In genomic region chr3L:12271195-12271618, dm6 we compare ENCODE assay signal across 1 fruit fly cellular context.
TF ChIP-seq lines count a peak whose summit lies in the region.

TSS of gene Pbgs (minus strand) at chr3L:12271345.

TF ChIP-seq in whole organism, embryonic, 481 proteins besides CTCF, POLR2A, EP300 and RAD21 (continued from another document and continues in another):
- TF ChIP-seq CG4404 (GFP tag; IDR thresholded peaks at IDR 0.05; lab: Robert Waterston, UW) (no peak), Gug (GFP tag; IDR thresholded peaks at IDR 0.05; lab: Robert Waterston, UW) (no peak), dysf (GFP tag; IDR thresholded peaks at IDR 0.05; lab: Robert Waterston, UW) (peak; percentile 55; the same call in 2 of the 3 replicates), CG10431 (GFP tag; optimal IDR thresholded peaks at IDR 0.05; lab: Kevin White, UChicago) (no peak), Oli (tag; optimal IDR thresholded peaks at IDR 0.05; lab: Kevin White, UChicago) (no peak), CG17802 (tag; optimal IDR thresholded peaks at IDR 0.05; lab: Kevin White, UChicago) (no peak), CG12104 (GFP tag; optimal IDR thresholded peaks at IDR 0.05; lab: Kevin White, UChicago) (no peak), Spps (tag; optimal IDR thresholded peaks at IDR 0.05; lab: Kevin White, UChicago) (peak; percentile 60), bigmax (GFP tag; optimal IDR thresholded peaks at IDR 0.05; lab: Kevin White, UChicago) (no peak), CG3847 (GFP tag; IDR thresholded peaks at IDR 0.05; lab: Robert Waterston, UW) (no peak), ase (GFP tag; IDR thresholded peaks at IDR 0.05; lab: Robert Waterston, UW) (no peak), CG15479 (GFP tag; optimal IDR thresholded peaks at IDR 0.05; lab: Kevin White, UChicago) (no peak), Elba2 (GFP tag; optimal IDR thresholded peaks at IDR 0.05; lab: Kevin White, UChicago) (no peak), row (GFP tag; IDR thresholded peaks at IDR 0.05; lab: Robert Waterston, UW) (peak; percentile 75), CG8281 (tag; optimal IDR thresholded peaks at IDR 0.05; lab: Kevin White, UChicago) (no peak), CG15601 (tag; optimal IDR thresholded peaks at IDR 0.05; lab: Kevin White, UChicago) (peak; percentile 10), CG5245 (GFP tag; optimal IDR thresholded peaks at IDR 0.05; lab: Kevin White, UChicago) (no peak), Hand (GFP tag; optimal IDR thresholded peaks at IDR 0.05; lab: Kevin White, UChicago) (no peak), CG10979 (tag; optimal IDR thresholded peaks at IDR 0.05; lab: Kevin White, UChicago) (peak; percentile 36), CG9817 (tag; optimal IDR thresholded peaks at IDR 0.05; lab: Kevin White, UChicago) (peak; percentile 21), Scr (GFP tag; IDR thresholded peaks at IDR 0.05; lab: Robert Waterston, UW; ENCODE audit: partially characterized antibody) (no peak), CG1233 (GFP tag; optimal IDR thresholded peaks at IDR 0.05; lab: Kevin White, UChicago) (peak; percentile 44), Meics (GFP tag; optimal IDR thresholded peaks at IDR 0.05; lab: Kevin White, UChicago) (peak; percentile 57), MTF-1 (GFP tag; optimal IDR thresholded peaks at IDR 0.05; lab: Kevin White, UChicago; ENCODE audit: borderline replicate concordance) (peak; percentile 33), ac (GFP tag; optimal IDR thresholded peaks at IDR 0.05; lab: Kevin White, UChicago) (no peak), hbn (GFP tag; IDR thresholded peaks at IDR 0.05; lab: Robert Waterston, UW; ENCODE audit: partially characterized antibody) (no peak), CG12659 (GFP tag; optimal IDR thresholded peaks at IDR 0.05; lab: Kevin White, UChicago) (peak; percentile 23), sc (optimal IDR thresholded peaks at IDR 0.05; lab: Kevin White, UChicago) (no peak), sc (GFP tag; optimal IDR thresholded peaks at IDR 0.05; lab: Kevin White, UChicago) (no peak), CG1832 (GFP tag; optimal IDR thresholded peaks at IDR 0.05; lab: Kevin White, UChicago) (no peak), run (tag; optimal IDR thresholded peaks at IDR 0.05; lab: Kevin White, UChicago) (no peak), CG17568 (GFP tag; optimal IDR thresholded peaks at IDR 0.05; lab: Kevin White, UChicago) (peak; percentile 97), CG8089 (GFP tag; optimal IDR thresholded peaks at IDR 0.05; lab: Kevin White, UChicago) (no peak), yki (optimal IDR thresholded peaks at IDR 0.05; lab: Kevin White, UChicago) (no peak), CG11504 (tag; optimal IDR thresholded peaks at IDR 0.05; lab: Kevin White, UChicago) (peak; percentile 78), peb (GFP tag; IDR thresholded peaks at IDR 0.05; lab: Robert Waterston, UW) (no peak), CG3726 (GFP tag; IDR thresholded peaks at IDR 0.05; lab: Robert Waterston, UW) (no peak), Hsf (GFP tag; optimal IDR thresholded peaks at IDR 0.05; lab: Kevin White, UChicago) (no peak), CG3281 (GFP tag; optimal IDR thresholded peaks at IDR 0.05; lab: Kevin White, UChicago) (peak; percentile 35), p53 (GFP tag; optimal IDR thresholded peaks at IDR 0.05; lab: Kevin White, UChicago) (no peak), otp (GFP tag; IDR thresholded peaks at IDR 0.05; lab: Robert Waterston, UW) (no peak), PHDP (tag; optimal IDR thresholded peaks at IDR 0.05; lab: Kevin White, UChicago) (peak; percentile 27), HLH3B (GFP tag; IDR thresholded peaks at IDR 0.05; lab: Robert Waterston, UW) (no peak; the same call in 1 of the 2 replicates), Fer1 (GFP tag; optimal IDR thresholded peaks at IDR 0.05; lab: Kevin White, UChicago) (peak; percentile 69), phol (tag; optimal IDR thresholded peaks at IDR 0.05; lab: Kevin White, UChicago) (peak; percentile 66), CG3065 (GFP tag; optimal IDR thresholded peaks at IDR 0.05; lab: Kevin White, UChicago) (no peak), da (GFP tag; optimal IDR thresholded peaks at IDR 0.05; lab: Kevin White, UChicago) (no peak), Taf1 (GFP tag; IDR thresholded peaks at IDR 0.05; lab: Robert Waterston, UW) (no peak), fd3F (GFP tag; optimal IDR thresholded peaks at IDR 0.05; lab: Kevin White, UChicago) (no peak), tup (GFP tag; optimal IDR thresholded peaks at IDR 0.05; lab: Kevin White, UChicago) (no peak), CG7987 (GFP tag; optimal IDR thresholded peaks at IDR 0.05; lab: Kevin White, UChicago) (peak; percentile 2), exex (tag; optimal IDR thresholded peaks at IDR 0.05; lab: Kevin White, UChicago) (peak; percentile 37), CG12769 (tag; optimal IDR thresholded peaks at IDR 0.05; lab: Kevin White, UChicago) (no peak), scrt (GFP tag; optimal IDR thresholded peaks at IDR 0.05; lab: Kevin White, UChicago) (peak; percentile 68), CG3163 (GFP tag; optimal IDR thresholded peaks at IDR 0.05; lab: Kevin White, UChicago) (no peak), vfl (GFP tag; optimal IDR thresholded peaks at IDR 0.05; lab: Kevin White, UChicago) (no peak), CG6683 (GFP tag; optimal IDR thresholded peaks at IDR 0.05; lab: Kevin White, UChicago) (no peak), CG11398 (GFP tag; optimal IDR thresholded peaks at IDR 0.05; lab: Kevin White, UChicago) (no peak), CG8478 (optimal IDR thresholded peaks at IDR 0.05; lab: Kevin White, UChicago) (no peak), bcd (GFP tag; optimal IDR thresholded peaks at IDR 0.05; lab: Kevin White, UChicago) (no peak), slbo (GFP tag; IDR thresholded peaks at IDR 0.05; lab: Robert Waterston, UW) (peak; percentile 26), stwl (tag; optimal IDR thresholded peaks at IDR 0.05; lab: Kevin White, UChicago) (peak; percentile 29), gce (GFP tag; IDR thresholded peaks at IDR 0.05; lab: Robert Waterston, UW) (peak; percentile 69; the same call in 2 of the 3 replicates), kah (GFP tag; optimal IDR thresholded peaks at IDR 0.05; lab: Kevin White, UChicago) (peak; percentile 38), dmrt11E (tag; optimal IDR thresholded peaks at IDR 0.05; lab: Kevin White, UChicago) (peak; percentile 24), psq (GFP tag; optimal IDR thresholded peaks at IDR 0.05; lab: Kevin White, UChicago) (no peak), lbe (GFP tag; optimal IDR thresholded peaks at IDR 0.05; lab: Kevin White, UChicago) (peak; percentile 38), CG2202 (tag; optimal IDR thresholded peaks at IDR 0.05; lab: Kevin White, UChicago) (no peak), chinmo (GFP tag; IDR thresholded peaks at IDR 0.05; lab: Robert Waterston, UW; ENCODE audit: partially characterized antibody) (no peak), CG3407 (GFP tag; optimal IDR thresholded peaks at IDR 0.05; lab: Kevin White, UChicago) (no peak), CG14965 (GFP tag; optimal IDR thresholded peaks at IDR 0.05; lab: Kevin White, UChicago; ENCODE audit: borderline replicate concordance) (no peak), CG15696 (tag; optimal IDR thresholded peaks at IDR 0.05; lab: Kevin White, UChicago) (peak; percentile 58), Sry-δ (GFP tag; optimal IDR thresholded peaks at IDR 0.05; lab: Kevin White, UChicago) (no peak), Hr51 (GFP tag; optimal IDR thresholded peaks at IDR 0.05; lab: Kevin White, UChicago) (peak in 1 of 2 experiments; percentile 29), BtbVII (GFP tag; optimal IDR thresholded peaks at IDR 0.05; lab: Kevin White, UChicago) (peak; percentile 53), mld (GFP tag; IDR thresholded peaks at IDR 0.05; lab: Robert Waterston, UW; ENCODE audit: partially characterized antibody) (no peak), CG6854 (GFP tag; optimal IDR thresholded peaks at IDR 0.05; lab: Kevin White, UChicago) (no peak), wek (GFP tag; optimal IDR thresholded peaks at IDR 0.05; lab: Kevin White, UChicago) (no peak), Ptx1 (GFP tag; IDR thresholded peaks at IDR 0.05; lab: Robert Waterston, UW) (no peak), Nf-YC (tag; optimal IDR thresholded peaks at IDR 0.05; lab: Kevin White, UChicago) (peak; percentile 73), twi (tag; optimal IDR thresholded peaks at IDR 0.05; lab: Kevin White, UChicago) (no peak), prd (optimal IDR thresholded peaks at IDR 0.05; lab: Kevin White, UChicago) (no peak), prd (GFP tag; IDR thresholded peaks at IDR 0.05; lab: Robert Waterston, UW) (peak; percentile 50; the same call in 1 of the 3 replicates), CG17361 (GFP tag; IDR thresholded peaks at IDR 0.05; lab: Robert Waterston, UW) (peak; percentile 76), Dip2 (GFP tag; IDR thresholded peaks at IDR 0.05; lab: Robert Waterston, UW) (no peak), tgo (GFP tag; IDR thresholded peaks at IDR 0.05; lab: Robert Waterston, UW) (peak; percentile 34; the same call in 1 of the 3 replicates), CG8924 (tag; optimal IDR thresholded peaks at IDR 0.05; lab: Kevin White, UChicago) (peak; percentile 76), CG32532 (GFP tag; IDR thresholded peaks at IDR 0.05; lab: Robert Waterston, UW) (peak; percentile 64), chif (GFP tag; optimal IDR thresholded peaks at IDR 0.05; lab: Kevin White, UChicago) (no peak), CG6813 (GFP tag; optimal IDR thresholded peaks at IDR 0.05; lab: Kevin White, UChicago) (peak; percentile 62), CG9609 (GFP tag; optimal IDR thresholded peaks at IDR 0.05; lab: Kevin White, UChicago) (no peak), CG10209 (GFP tag; optimal IDR thresholded peaks at IDR 0.05; lab: Kevin White, UChicago) (peak; percentile 7), Sry-β (GFP tag; optimal IDR thresholded peaks at IDR 0.05; lab: Kevin White, UChicago) (no peak), gem (tag; optimal IDR thresholded peaks at IDR 0.05; lab: Kevin White, UChicago) (peak; percentile 64), Doc3 (GFP tag; IDR thresholded peaks at IDR 0.05; lab: Robert Waterston, UW; ENCODE audit: partially characterized antibody) (no peak), Side (GFP tag; optimal IDR thresholded peaks at IDR 0.05; lab: Kevin White, UChicago) (no peak), sd (tag; optimal IDR thresholded peaks at IDR 0.05; lab: Kevin White, UChicago) (no peak), Doc2 (GFP tag; IDR thresholded peaks at IDR 0.05; lab: Robert Waterston, UW) (no peak), CG32772 (GFP tag; IDR thresholded peaks at IDR 0.05; lab: Robert Waterston, UW) (no peak), D (optimal IDR thresholded peaks at IDR 0.05; lab: Kevin White, UChicago) (no peak), D (GFP tag; optimal IDR thresholded peaks at IDR 0.05; lab: Kevin White, UChicago) (no peak), C15 (GFP tag; IDR thresholded peaks at IDR 0.05; lab: Robert Waterston, UW) (no peak), CG7357 (GFP tag; IDR thresholded peaks at IDR 0.05; lab: Robert Waterston, UW) (no peak), tio (GFP tag; optimal IDR thresholded peaks at IDR 0.05; lab: Kevin White, UChicago) (no peak), Dll (GFP tag; IDR thresholded peaks at IDR 0.05; lab: Robert Waterston, UW; ENCODE audit: partially characterized antibody) (no peak), CG10366 (GFP tag; IDR thresholded peaks at IDR 0.05; lab: Robert Waterston, UW) (0 out of 2 replicates have a peak, but pooled peaks have one; percentile 7), CG11723 (GFP tag; optimal IDR thresholded peaks at IDR 0.05; lab: Kevin White, UChicago) (no peak), Opbp (GFP tag; IDR thresholded peaks at IDR 0.05; lab: Robert Waterston, UW; ENCODE audit: partially characterized antibody) (peak; percentile 37; the same call in 1 of the 3 replicates), lola (GFP tag; optimal IDR thresholded peaks at IDR 0.05; lab: Kevin White, UChicago) (no peak), Atf6 (GFP tag; IDR thresholded peaks at IDR 0.05; lab: Robert Waterston, UW) (no peak), sna (GFP tag; IDR thresholded peaks at IDR 0.05; lab: Robert Waterston, UW; ENCODE audit: partially characterized antibody) (no peak), CG4328 (GFP tag; optimal IDR thresholded peaks at IDR 0.05; lab: Kevin White, UChicago) (peak; percentile 28), danr (GFP tag; IDR thresholded peaks at IDR 0.05; lab: Robert Waterston, UW) (no peak), shn (GFP tag; optimal IDR thresholded peaks at IDR 0.05; lab: Kevin White, UChicago) (no peak), Atf3 (GFP tag; optimal IDR thresholded peaks at IDR 0.05; lab: Kevin White, UChicago) (no peak), CG4617 (GFP tag; optimal IDR thresholded peaks at IDR 0.05; lab: Kevin White, UChicago; ENCODE audit: borderline replicate concordance) (peak; percentile 53), esg (GFP tag; conservative IDR thresholded peaks at IDR 0.05; lab: Robert Waterston, UW) (no peak), CG12155 (GFP tag; optimal IDR thresholded peaks at IDR 0.05; lab: Kevin White, UChicago) (no peak), CG6254 (GFP tag; optimal IDR thresholded peaks at IDR 0.05; lab: Kevin White, UChicago) (no peak), gro (GFP tag; optimal IDR thresholded peaks at IDR 0.05; lab: Kevin White, UChicago) (no peak), CG31388 (GFP tag; optimal IDR thresholded peaks at IDR 0.05; lab: Kevin White, UChicago) (no peak), eyg (GFP tag; optimal IDR thresholded peaks at IDR 0.05; lab: Kevin White, UChicago) (no peak), CG9876 (GFP tag; optimal IDR thresholded peaks at IDR 0.05; lab: Kevin White, UChicago) (no peak), Chrac-16 (GFP tag; optimal IDR thresholded peaks at IDR 0.05; lab: Kevin White, UChicago) (no peak), CG14710 (tag; optimal IDR thresholded peaks at IDR 0.05; lab: Kevin White, UChicago) (peak; percentile 22), Ravus (GFP tag; IDR thresholded peaks at IDR 0.05; lab: Robert Waterston, UW) (no peak), al (GFP tag; IDR thresholded peaks at IDR 0.05; lab: Robert Waterston, UW) (no peak), Dad (GFP tag; optimal IDR thresholded peaks at IDR 0.05; lab: Kevin White, UChicago) (no peak), Drgx (GFP tag; IDR thresholded peaks at IDR 0.05; lab: Robert Waterston, UW) (peak; percentile 41), repo (GFP tag; optimal IDR thresholded peaks at IDR 0.05; lab: Kevin White, UChicago) (no peak), Eip74EF (GFP tag; optimal IDR thresholded peaks at IDR 0.05; lab: Kevin White, UChicago) (peak in 1 of 2 experiments; percentile 45), cato (GFP tag; optimal IDR thresholded peaks at IDR 0.05; lab: Kevin White, UChicago; ENCODE audit: borderline replicate concordance) (no peak), gcm2 (GFP tag; optimal IDR thresholded peaks at IDR 0.05; lab: Kevin White, UChicago) (no peak), Med (GFP tag; lab: Kevin White, UChicago) (peak; percentile 87), gsb-n (tag; optimal IDR thresholded peaks at IDR 0.05; lab: Kevin White, UChicago) (peak; percentile 39), zen2 (GFP tag; IDR thresholded peaks at IDR 0.05; lab: Robert Waterston, UW; ENCODE audit: partially characterized antibody) (no peak)
